Fruit fly (Drosophila melanogaster): ENCODE results near the gene Ten-a.
A peak's percentile ranks its signal among the peaks of the same experiment; 100 is the strongest.

The Ten-a gene

dm6 chrX:12050292-12050691 is 6.8 kb downstream of the Ten-a start:
- TF ChIP-seq scrt (GFP tag; optimal IDR thresholded peaks at IDR 0.05) = peak; percentile 50
- TF ChIP-seq CG30431 (GFP tag; optimal IDR thresholded peaks at IDR 0.05) = no peak
- TF ChIP-seq Hr39 (optimal IDR thresholded peaks at IDR 0.05) = peak; percentile 75

DNA sequence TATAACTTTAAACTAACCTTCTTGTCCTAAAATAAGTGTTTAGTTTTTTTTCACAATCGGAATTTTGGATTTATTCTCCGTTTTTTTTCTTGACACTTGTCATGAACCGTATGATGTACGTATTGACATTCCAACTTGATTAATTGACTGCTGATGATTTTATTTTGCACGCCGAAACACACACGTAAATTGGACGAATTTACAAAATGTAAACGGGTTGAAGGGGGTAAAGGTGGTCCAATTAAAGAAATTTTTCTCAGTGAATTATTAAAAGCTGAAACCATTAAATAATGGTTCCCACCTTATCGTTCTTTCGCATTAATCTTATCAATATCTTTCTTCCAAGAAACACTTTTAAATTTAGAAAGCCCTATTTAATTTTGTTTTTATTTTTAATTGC is 13.0 kb downstream of the Ten-a start, which contains the start of gene Uch-L5R:
Uch-L5R (minus strand) TSS at position 101 of the 400 bp plus-strand sequence.
- TF ChIP-seq CG13123 (GFP tag; optimal IDR thresholded peaks at IDR 0.05) = no peak
- no peak for TF ChIP-seq Ravus (GFP tag; IDR thresholded peaks at IDR 0.05)
- TF ChIP-seq p53 (GFP tag; optimal IDR thresholded peaks at IDR 0.05) = no peak
- TF ChIP-seq cwo (GFP tag; optimal IDR thresholded peaks at IDR 0.05) = no peak
- no peak for TF ChIP-seq Gug (GFP tag; IDR thresholded peaks at IDR 0.05)
- TF ChIP-seq CG13296 (GFP tag; optimal IDR thresholded peaks at IDR 0.05) = no peak
- no peak for TF ChIP-seq gt (GFP tag; IDR thresholded peaks at IDR 0.05)
- no peak for TF ChIP-seq sug (tag; optimal IDR thresholded peaks at IDR 0.05)
- no peak for TF ChIP-seq Mrtf (GFP tag; IDR thresholded peaks at IDR 0.05)
- TF ChIP-seq CG2199 (GFP tag; IDR thresholded peaks at IDR 0.05) = no peak
- no peak for TF ChIP-seq gsb-n (tag; optimal IDR thresholded peaks at IDR 0.05)
- TF ChIP-seq cad (GFP tag; optimal IDR thresholded peaks at IDR 0.05) = no peak
- TF ChIP-seq CG1647 (GFP tag; optimal IDR thresholded peaks at IDR 0.05) = no peak
- no peak for TF ChIP-seq CG9797 (GFP tag; optimal IDR thresholded peaks at IDR 0.05)
- TF ChIP-seq MBD-R2 (GFP tag; IDR thresholded peaks at IDR 0.05) = no peak
- TF ChIP-seq CG4360 (GFP tag; IDR thresholded peaks at IDR 0.05) = no peak
- TF ChIP-seq grn (GFP tag; optimal IDR thresholded peaks at IDR 0.05) = no peak
- no peak for TF ChIP-seq CG1024 (GFP tag; IDR thresholded peaks at IDR 0.05)
- TF ChIP-seq CG11696 (GFP tag; IDR thresholded peaks at IDR 0.05) = no peak
- TF ChIP-seq CG32532 (GFP tag; IDR thresholded peaks at IDR 0.05) = no peak

DNA sequence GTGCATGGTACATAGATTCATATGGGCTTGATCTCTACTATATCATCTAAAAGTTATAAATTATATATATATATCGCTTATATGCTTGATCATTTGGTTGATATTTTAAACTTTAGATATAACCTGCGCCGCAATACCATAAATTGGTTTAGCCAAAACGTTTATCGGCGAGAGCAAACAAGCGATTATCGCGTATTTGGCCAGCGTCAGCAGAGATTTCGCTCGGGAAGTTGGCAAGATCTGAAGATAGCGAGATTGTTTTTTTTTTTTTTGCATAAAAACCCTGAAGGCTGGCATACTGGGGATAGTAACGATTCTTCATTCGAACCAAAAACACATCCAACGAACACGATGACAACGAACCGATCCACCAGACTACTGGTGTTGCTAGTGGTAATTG is 16.0 kb downstream of the Ten-a start, which contains the start of gene Muc11A:
Muc11A (plus strand) TSS at position 301 of the 400 bp plus-strand sequence.
- no peak for TF ChIP-seq HmgZ (tag; optimal IDR thresholded peaks at IDR 0.05)
- TF ChIP-seq Dek (tag; optimal IDR thresholded peaks at IDR 0.05) = no peak

dm6 chrX:12070137-12070536 is 26.6 kb downstream of the Ten-a start, which contains the start of gene CG34323:
TSS of gene CG34323 (plus strand) at chrX:12070437.
- TF ChIP-seq phol (tag; optimal IDR thresholded peaks at IDR 0.05) = no peak
- peak; percentile 55 for TF ChIP-seq stwl (tag; optimal IDR thresholded peaks at IDR 0.05)

DNA sequence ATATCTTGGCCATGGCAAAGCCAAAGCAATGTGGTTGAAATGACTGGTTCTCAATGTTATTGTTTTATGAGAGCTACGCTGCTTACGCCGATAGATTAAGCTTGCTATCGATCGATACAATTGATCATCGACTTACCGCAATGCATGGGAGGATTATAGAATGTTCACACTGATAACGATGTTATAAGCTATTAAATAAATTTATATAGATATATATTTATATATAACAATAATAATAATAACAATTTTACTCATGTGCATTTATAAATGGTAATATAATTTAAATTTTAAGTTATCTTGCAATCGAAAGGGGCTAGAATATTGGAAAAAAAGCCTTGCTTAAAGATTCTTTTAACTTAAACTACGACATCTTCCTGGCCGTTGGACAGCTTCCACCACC is 29.2 kb downstream of the Ten-a start, which contains the start of gene moon:
moon (minus strand) TSS at position 101 of the 400 bp plus-strand sequence.
- no peak for TF ChIP-seq gro (GFP tag; optimal IDR thresholded peaks at IDR 0.05)
- no peak for TF ChIP-seq CG4328 (GFP tag; optimal IDR thresholded peaks at IDR 0.05)
- no peak for TF ChIP-seq Xbp1 (GFP tag; optimal IDR thresholded peaks at IDR 0.05)
- TF ChIP-seq Dll (GFP tag; IDR thresholded peaks at IDR 0.05; ENCODE audit: partially characterized antibody) = no peak
- TF ChIP-seq nmo (GFP tag; optimal IDR thresholded peaks at IDR 0.05) = no peak
- no peak for TF ChIP-seq tna (GFP tag; IDR thresholded peaks at IDR 0.05; ENCODE audit: partially characterized antibody)
- no peak for TF ChIP-seq ERR (GFP tag; optimal IDR thresholded peaks at IDR 0.05)
- TF ChIP-seq CG8924 (tag; optimal IDR thresholded peaks at IDR 0.05) = no peak
- TF ChIP-seq CG3281 (GFP tag; optimal IDR thresholded peaks at IDR 0.05) = no peak
- no peak for TF ChIP-seq CG31365 (tag; optimal IDR thresholded peaks at IDR 0.05)
- TF ChIP-seq CG1603 (tag; optimal IDR thresholded peaks at IDR 0.05) = no peak
- TF ChIP-seq hbn (GFP tag; IDR thresholded peaks at IDR 0.05; ENCODE audit: partially characterized antibody) = no peak
- TF ChIP-seq CG12391 (tag; optimal IDR thresholded peaks at IDR 0.05) = no peak
- TF ChIP-seq repo (GFP tag; optimal IDR thresholded peaks at IDR 0.05) = no peak
- no peak for TF ChIP-seq CG15696 (tag; optimal IDR thresholded peaks at IDR 0.05)
- TF ChIP-seq CG2889 (GFP tag; IDR thresholded peaks at IDR 0.05) = no peak
- TF ChIP-seq Adf1 (GFP tag; IDR thresholded peaks at IDR 0.05) = no peak
- no peak for TF ChIP-seq insv (GFP tag; optimal IDR thresholded peaks at IDR 0.05)
- no peak for TF ChIP-seq ems (GFP tag; optimal IDR thresholded peaks at IDR 0.05)
- no peak for TF ChIP-seq CG6272 (GFP tag; IDR thresholded peaks at IDR 0.05)
